Fruit fly (Drosophila melanogaster): ENCODE measurements around the gene CG31207.

DNA sequence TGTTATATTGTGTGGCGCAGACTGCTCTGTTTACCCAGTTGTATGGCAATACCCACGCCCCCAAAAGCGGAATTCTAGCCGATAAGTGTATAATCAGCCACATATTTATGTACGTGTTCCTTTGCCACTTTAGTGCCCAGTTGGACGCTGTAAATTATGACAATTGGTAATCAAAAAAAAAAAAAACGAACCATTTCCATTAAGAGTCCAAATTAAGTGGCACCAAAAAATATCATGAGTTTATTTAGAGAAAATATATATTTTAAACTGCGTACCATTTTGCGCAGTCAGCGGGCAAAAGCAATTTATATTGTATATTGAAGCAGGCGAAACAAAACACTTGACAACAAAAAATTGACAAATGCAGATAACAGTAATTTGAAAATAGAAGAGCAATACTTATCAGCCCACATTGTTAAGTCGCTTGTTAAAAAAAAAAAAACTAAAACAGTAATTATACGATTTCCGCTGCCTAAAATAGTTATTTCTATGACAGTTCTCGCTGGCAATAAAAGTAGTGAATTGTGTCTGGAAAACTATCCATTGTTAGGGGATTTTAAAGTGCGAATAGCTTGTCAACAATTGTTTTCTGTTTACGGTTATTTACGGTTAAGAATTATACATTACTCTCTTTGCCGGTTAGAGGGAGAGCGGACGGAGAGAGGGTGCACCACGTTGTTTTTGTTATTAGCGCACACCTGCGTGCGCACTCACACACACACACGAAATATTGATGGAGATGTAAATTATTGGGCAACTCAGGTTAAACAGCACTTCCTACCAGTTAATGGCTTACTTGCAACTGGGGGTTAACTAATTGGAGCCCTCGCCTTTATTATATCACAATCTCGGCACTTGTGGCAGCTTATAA, 12.9 kb upstream of the CG31207 start:
- TF ChIP-seq bab1 (GFP tag; optimal IDR thresholded peaks at IDR 0.05) = no peak
- TF ChIP-seq Mnt (GFP tag; optimal IDR thresholded peaks at IDR 0.05) = no peak
- no peak for TF ChIP-seq cnc (optimal IDR thresholded peaks at IDR 0.05)
- no peak for TF ChIP-seq CG1620 (GFP tag; optimal IDR thresholded peaks at IDR 0.05)
- TF ChIP-seq CG7101 (tag; optimal IDR thresholded peaks at IDR 0.05) = no peak
- TF ChIP-seq CG5204 (GFP tag; optimal IDR thresholded peaks at IDR 0.05) = no peak
- no peak for TF ChIP-seq CG14711 (tag; optimal IDR thresholded peaks at IDR 0.05)
- no peak for TF ChIP-seq CG11617 (GFP tag; optimal IDR thresholded peaks at IDR 0.05)
- TF ChIP-seq kay (GFP tag; ENCODE audit: borderline replicate concordance) = no peak
- TF ChIP-seq CG7045 (GFP tag; optimal IDR thresholded peaks at IDR 0.05) = no peak
- TF ChIP-seq CG33017 (tag; optimal IDR thresholded peaks at IDR 0.05) = no peak
- TF ChIP-seq Crg-1 (GFP tag; optimal IDR thresholded peaks at IDR 0.05) = no peak
- no peak for TF ChIP-seq toe (GFP tag; optimal IDR thresholded peaks at IDR 0.05)
- no peak for TF ChIP-seq Hr96 (GFP tag; optimal IDR thresholded peaks at IDR 0.05)

All from whole organism, adult.